Fruit fly (Drosophila melanogaster): ENCODE data around the gene robl37BC.
A peak's percentile ranks its signal among the peaks of the same experiment; 100 is the strongest.

Gene robl37BC

dm6 chr2L:19045111-19045560, 34.5 kb downstream of the robl37BC start, which contains the start of the genes Ttc19 and Acn (continued):
- TF ChIP-seq CG16779 (GFP tag; IDR thresholded peaks at IDR 0.05) = 0 out of 2 replicates have a peak, but pooled peaks have one; percentile 46
- peak; percentile 82 for TF ChIP-seq CG17385 (GFP tag; optimal IDR thresholded peaks at IDR 0.05)
- peak; percentile 74 for TF ChIP-seq dmrt11E (tag; optimal IDR thresholded peaks at IDR 0.05)
- TF ChIP-seq dati (GFP tag; IDR thresholded peaks at IDR 0.05) = peak; percentile 45; the same call in 1 of the 2 replicates
- TF ChIP-seq CG1024 (GFP tag; IDR thresholded peaks at IDR 0.05) = peak; percentile 56
- peak; percentile 87 for TF ChIP-seq CG1792 (GFP tag; optimal IDR thresholded peaks at IDR 0.05)
- peak in 1 of 3 experiments; percentile 80 for TF ChIP-seq lola (GFP tag; optimal IDR thresholded peaks at IDR 0.05)
- TF ChIP-seq hkb (optimal IDR thresholded peaks at IDR 0.05) = no peak
- peak; percentile 84 for TF ChIP-seq hkb (GFP tag; IDR thresholded peaks at IDR 0.05)
- peak; percentile 74 for TF ChIP-seq CG10959 (GFP tag; IDR thresholded peaks at IDR 0.05)
- peak; percentile 77 for TF ChIP-seq CG12155 (GFP tag; optimal IDR thresholded peaks at IDR 0.05)
- peak; percentile 82 for TF ChIP-seq CG17359 (tag; optimal IDR thresholded peaks at IDR 0.05)
- TF ChIP-seq CG6683 (GFP tag; optimal IDR thresholded peaks at IDR 0.05) = peak; percentile 24
- peak; percentile 86 for TF ChIP-seq ken (GFP tag; IDR thresholded peaks at IDR 0.05)
- TF ChIP-seq dysf (GFP tag; IDR thresholded peaks at IDR 0.05) = peak; percentile 77
- peak; percentile 85 for TF ChIP-seq CG11456 (GFP tag; IDR thresholded peaks at IDR 0.05)
- peak; percentile 81 for TF ChIP-seq CG8089 (GFP tag; optimal IDR thresholded peaks at IDR 0.05)
- TF ChIP-seq CG13775 (GFP tag; optimal IDR thresholded peaks at IDR 0.05) = peak; percentile 91
- peak; percentile 89 for TF ChIP-seq slbo (GFP tag; IDR thresholded peaks at IDR 0.05)
- no peak for TF ChIP-seq abd-A (tag; optimal IDR thresholded peaks at IDR 0.05)
- peak; percentile 78 for TF ChIP-seq CG7839 (tag; optimal IDR thresholded peaks at IDR 0.05)
- no peak for TF ChIP-seq sc (optimal IDR thresholded peaks at IDR 0.05)
- TF ChIP-seq sc (GFP tag; optimal IDR thresholded peaks at IDR 0.05) = peak; percentile 32
- TF ChIP-seq scrt (GFP tag; optimal IDR thresholded peaks at IDR 0.05) = no peak
- peak; percentile 56 for TF ChIP-seq Drgx (GFP tag; IDR thresholded peaks at IDR 0.05)
- TF ChIP-seq CG7556 (GFP tag; optimal IDR thresholded peaks at IDR 0.05) = peak; percentile 82
- TF ChIP-seq usp (GFP tag; optimal IDR thresholded peaks at IDR 0.05) = no peak
- peak; percentile 68 for TF ChIP-seq psq (GFP tag; optimal IDR thresholded peaks at IDR 0.05)
- TF ChIP-seq CG17912 (GFP tag; optimal IDR thresholded peaks at IDR 0.05) = peak; percentile 59
- peak; percentile 75 for TF ChIP-seq CG33557 (GFP tag; optimal IDR thresholded peaks at IDR 0.05)
- no peak for TF ChIP-seq exex (tag; optimal IDR thresholded peaks at IDR 0.05)
- peak; percentile 80 for TF ChIP-seq MESR4 (GFP tag; optimal IDR thresholded peaks at IDR 0.05)
- TF ChIP-seq dm (GFP tag; optimal IDR thresholded peaks at IDR 0.05) = peak; percentile 80
- peak; percentile 80 for TF ChIP-seq CG4820 (GFP tag; optimal IDR thresholded peaks at IDR 0.05)
- TF ChIP-seq tio (GFP tag; optimal IDR thresholded peaks at IDR 0.05) = no peak
- TF ChIP-seq CG2199 (GFP tag; IDR thresholded peaks at IDR 0.05) = no peak
- TF ChIP-seq CG7271 (tag; optimal IDR thresholded peaks at IDR 0.05) = peak; percentile 74
- peak; percentile 82 for TF ChIP-seq stwl (tag; optimal IDR thresholded peaks at IDR 0.05)
- peak; percentile 91 for TF ChIP-seq CG34224 (GFP tag; IDR thresholded peaks at IDR 0.05; ENCODE audit: partially characterized antibody)
- TF ChIP-seq CG17802 (tag; optimal IDR thresholded peaks at IDR 0.05) = peak; percentile 66
- peak; percentile 6 for TF ChIP-seq BtbVII (GFP tag; optimal IDR thresholded peaks at IDR 0.05)
- no peak for TF ChIP-seq CG12071 (GFP tag; optimal IDR thresholded peaks at IDR 0.05)
- TF ChIP-seq zf30C (GFP tag; optimal IDR thresholded peaks at IDR 0.05) = no peak
- TF ChIP-seq chm (GFP tag; IDR thresholded peaks at IDR 0.05) = peak; percentile 73
- peak; percentile 50; the same call in 1 of the 2 replicates for TF ChIP-seq peb (GFP tag; IDR thresholded peaks at IDR 0.05)
- TF ChIP-seq org-1 (GFP tag; optimal IDR thresholded peaks at IDR 0.05) = no peak
- TF ChIP-seq slp2 (GFP tag; optimal IDR thresholded peaks at IDR 0.05) = peak; percentile 86
- peak; percentile 59 for TF ChIP-seq CG8359 (GFP tag; optimal IDR thresholded peaks at IDR 0.05; ENCODE audit: borderline replicate concordance)
- peak; percentile 56 for TF ChIP-seq trh (GFP tag; optimal IDR thresholded peaks at IDR 0.05)
- TF ChIP-seq luna (GFP tag; optimal IDR thresholded peaks at IDR 0.05) = peak; percentile 64
- peak; percentile 27 for TF ChIP-seq CG10431 (GFP tag; optimal IDR thresholded peaks at IDR 0.05)

Measured in whole organism, embryonic.